Worm (Caenorhabditis elegans) whole organism, late embryonic: ENCODE measurements around the gene sre-19.

Source experiments
- dve-1 ChIP-seq: sonication (generic microtip); optimal IDR thresholded peaks from 2 replicates; lab custom pipeline; 2017; ENCODE audit warnings: antibody characterized with exemption, mild to moderate bottlenecking, missing genetic modification characterization, missing compliant biosample characterization
- fax-1 ChIP-seq: sonication (generic microtip); optimal IDR thresholded peaks from 2 replicates; lab custom pipeline; 2016; ENCODE audit warnings: missing genotype, missing genetic modification characterization, missing compliant biosample characterization
- fkh-10 ChIP-seq: fragments of 150-350 bp; optimal IDR thresholded peaks from 2 replicates; lab custom pipeline; 2014; ENCODE audit warnings: missing biosample characterization, missing genetic modification reagents, missing genetic modification characterization
- hlh-6 ChIP-seq: sonication (generic microtip); optimal IDR thresholded peaks from 2 replicates; lab custom pipeline; 2016; ENCODE audit warnings: missing genotype, missing genetic modification characterization, missing compliant biosample characterization
- unc-42 ChIP-seq: sonication (generic microtip); optimal IDR thresholded peaks from 2 replicates; lab custom pipeline; 2016; ENCODE audit warnings: missing genotype, missing genetic modification characterization, missing compliant biosample characterization
- unc-55 ChIP-seq: sonication (generic microtip); optimal IDR thresholded peaks from 2 replicates; lab custom pipeline; 2017; ENCODE audit warnings: missing biosample characterization, missing genetic modification reagents, missing genetic modification characterization

sre-19 gene

ce11 chrIV:12193338-12193737, 45.4 kb downstream of the sre-19 start:
- TF ChIP-seq fax-1 (tag; lab: Kevin White, UChicago) (no peak), hlh-6 (tag; lab: Kevin White, UChicago) (no peak), dve-1 (tag; lab: Kevin White, UChicago) (no peak)

- peak; percentile 85 for TF ChIP-seq unc-55 (GFP tag; lab: Kevin White, UChicago)
- TF ChIP-seq unc-42 (tag; lab: Kevin White, UChicago) = peak; percentile 7
- TF ChIP-seq fkh-10 (GFP tag; lab: Kevin White, UChicago) = no peak
Observed at ce11 chrIV:12192104-12192763, 46.5 kb downstream of the sre-19 start.
